Fruit fly (Drosophila melanogaster): ENCODE measurements around the gene Sidpn.
A peak's percentile ranks its signal among the peaks of the same experiment; 100 is the strongest.

Sidpn gene

dm6 chr2L:18985201-18986124 is 42.0 kb upstream of the Sidpn start (continued):
- TF ChIP-seq Gug (GFP tag; IDR thresholded peaks at IDR 0.05) (no peak), CG6808 (GFP tag; optimal IDR thresholded peaks at IDR 0.05) (no peak), lz (GFP tag; optimal IDR thresholded peaks at IDR 0.05) (no peak), eg (GFP tag; IDR thresholded peaks at IDR 0.05) (no peak), CG10669 (GFP tag; optimal IDR thresholded peaks at IDR 0.05) (no peak), vri (GFP tag; optimal IDR thresholded peaks at IDR 0.05) (peak; percentile 22), topi (GFP tag; optimal IDR thresholded peaks at IDR 0.05) (peak; percentile 5), pdm3 (GFP tag; optimal IDR thresholded peaks at IDR 0.05) (no peak), Eip78C (GFP tag) (peak; percentile 67), CG31627 (GFP tag; optimal IDR thresholded peaks at IDR 0.05) (peak; percentile 49), ss (GFP tag; optimal IDR thresholded peaks at IDR 0.05) (no peak), Smox (GFP tag; optimal IDR thresholded peaks at IDR 0.05) (no peak), CG11762 (GFP tag; optimal IDR thresholded peaks at IDR 0.05; ENCODE audit: insufficient read depth) (no peak), CG4318 (GFP tag; optimal IDR thresholded peaks at IDR 0.05) (no peak), CG32006 (GFP tag; optimal IDR thresholded peaks at IDR 0.05) (peak; percentile 42), Sox102F (GFP tag; optimal IDR thresholded peaks at IDR 0.05) (no peak)

dm6 chr2L:18986125-18986498 is 41.4 kb upstream of the Sidpn start:
- TF ChIP-seq topi (GFP tag; optimal IDR thresholded peaks at IDR 0.05) (no peak), Blimp-1 (GFP tag; optimal IDR thresholded peaks at IDR 0.05) (no peak), CG11762 (GFP tag; optimal IDR thresholded peaks at IDR 0.05; ENCODE audit: insufficient read depth) (no peak), CG16779 (tag; optimal IDR thresholded peaks at IDR 0.05) (no peak), CG6276 (GFP tag; optimal IDR thresholded peaks at IDR 0.05) (no peak), Lpt (GFP tag; optimal IDR thresholded peaks at IDR 0.05) (no peak), eg (GFP tag; IDR thresholded peaks at IDR 0.05) (no peak), CG3919 (GFP tag; optimal IDR thresholded peaks at IDR 0.05) (no peak), Sox102F (GFP tag; optimal IDR thresholded peaks at IDR 0.05) (no peak), Gug (GFP tag; IDR thresholded peaks at IDR 0.05) (no peak), ss (GFP tag; optimal IDR thresholded peaks at IDR 0.05) (no peak), CG8632 (GFP tag; optimal IDR thresholded peaks at IDR 0.05) (no peak), CG31627 (GFP tag; optimal IDR thresholded peaks at IDR 0.05) (no peak), CG11294 (GFP tag; IDR thresholded peaks at IDR 0.05) (no peak), Eip78C (GFP tag) (no peak), CG6163 (GFP tag; IDR thresholded peaks at IDR 0.05) (no peak), Hr38 (GFP tag; optimal IDR thresholded peaks at IDR 0.05) (no peak), acj6 (GFP tag; optimal IDR thresholded peaks at IDR 0.05) (no peak)

- TF ChIP-seq CG9139 (GFP tag; optimal IDR thresholded peaks at IDR 0.05) = no peak
- no peak for TF ChIP-seq Smox (GFP tag; optimal IDR thresholded peaks at IDR 0.05)
- peak; percentile 36 for TF ChIP-seq OdsH (GFP tag; optimal IDR thresholded peaks at IDR 0.05)
- peak; percentile 35 for TF ChIP-seq CG6808 (GFP tag; optimal IDR thresholded peaks at IDR 0.05)
- TF ChIP-seq CG6276 (GFP tag; optimal IDR thresholded peaks at IDR 0.05) = no peak
- peak; percentile 19; the same call in 2 of the 3 replicates for TF ChIP-seq eg (GFP tag; IDR thresholded peaks at IDR 0.05)
- peak; percentile 71 for TF ChIP-seq CG10631 (GFP tag; optimal IDR thresholded peaks at IDR 0.05)
- TF ChIP-seq Eip75B (GFP tag; optimal IDR thresholded peaks at IDR 0.05) = peak; percentile 18
- peak; percentile 27 for TF ChIP-seq vri (GFP tag; optimal IDR thresholded peaks at IDR 0.05)
- TF ChIP-seq ss (GFP tag; optimal IDR thresholded peaks at IDR 0.05) = no peak
- no peak for TF ChIP-seq dac (GFP tag; optimal IDR thresholded peaks at IDR 0.05)
- peak; percentile 56 for TF ChIP-seq Eip78C (GFP tag)
- TF ChIP-seq Sox15 (GFP tag; optimal IDR thresholded peaks at IDR 0.05) = no peak
- TF ChIP-seq CG31627 (GFP tag; optimal IDR thresholded peaks at IDR 0.05) = peak; percentile 26
- TF ChIP-seq CG8632 (GFP tag; optimal IDR thresholded peaks at IDR 0.05) = no peak
- no peak for TF ChIP-seq spab (GFP tag; optimal IDR thresholded peaks at IDR 0.05)
- peak; percentile 61 for TF ChIP-seq esn (GFP tag; optimal IDR thresholded peaks at IDR 0.05)
- TF ChIP-seq Hr39 (GFP tag; optimal IDR thresholded peaks at IDR 0.05) = no peak
- peak; percentile 17 for TF ChIP-seq topi (GFP tag; optimal IDR thresholded peaks at IDR 0.05)
- TF ChIP-seq CG10669 (GFP tag; optimal IDR thresholded peaks at IDR 0.05) = peak; percentile 9
- no peak for TF ChIP-seq Hr38 (GFP tag; optimal IDR thresholded peaks at IDR 0.05)
- TF ChIP-seq fd59A (GFP tag; optimal IDR thresholded peaks at IDR 0.05) = no peak
- 0 out of 3 replicates have a peak, but pooled peaks have one; percentile 38 for TF ChIP-seq CG8119 (GFP tag; IDR thresholded peaks at IDR 0.05)
- TF ChIP-seq pdm3 (GFP tag; optimal IDR thresholded peaks at IDR 0.05) = peak; percentile 2
- peak; percentile 61; the same call in 2 of the 3 replicates for TF ChIP-seq CG6163 (GFP tag; IDR thresholded peaks at IDR 0.05)
- peak; percentile 51 for TF ChIP-seq CG11902 (GFP tag; optimal IDR thresholded peaks at IDR 0.05)
- peak; percentile 44 for TF ChIP-seq CG6854 (GFP tag; optimal IDR thresholded peaks at IDR 0.05)
- TF ChIP-seq CG4318 (GFP tag; optimal IDR thresholded peaks at IDR 0.05) = peak; percentile 33
- no peak for TF ChIP-seq CG7368 (GFP tag; optimal IDR thresholded peaks at IDR 0.05)
- TF ChIP-seq Ets96B (tag; optimal IDR thresholded peaks at IDR 0.05) = peak; percentile 46
These were observed 40.2 kb upstream of the Sidpn start, which contains the start of the genes Swip-1 and EMC5 for dm6 chr2L:18987078-18987895. TSS of gene Swip-1 (minus strand) at chr2L:18987280. TSS of gene EMC5 (plus strand) at chr2L:18987707.

Measured in whole organism, prepupa.